Worm (Caenorhabditis elegans) whole organism, L4 larva: ENCODE data around the gene atg-2.

ENCODE experiments used
- F10B5.3 ChIP-seq: sonication (generic microtip); optimal IDR thresholded peaks from 2 replicates; lab custom pipeline; 2016; ENCODE audit warnings: mild to moderate bottlenecking, missing genetic modification characterization, missing compliant biosample characterization
- F37D6.2 ChIP-seq: sonication (generic microtip); optimal IDR thresholded peaks from 2 replicates; lab custom pipeline; 2016; ENCODE audit warnings: mild to moderate bottlenecking, missing genetic modification characterization, missing compliant biosample characterization
- T26A8.4 ChIP-seq: fragments of 200-800 bp; sonication (Bioruptor generic); IDR thresholded peaks from 2 replicates; pipeline ENCODE4 v1.3.6; 2022; ENCODE audit warnings: missing genetic modification characterization, missing compliant biosample characterization
- Y48G9A.11 ChIP-seq: fragments of 200-800 bp; sonication (Bioruptor generic); IDR thresholded peaks from 2 replicates; pipeline ENCODE4 v1.3.6; 2022; ENCODE audit warnings: missing genetic modification reagents, missing genetic modification characterization, missing compliant biosample characterization
- Y75B8A.6 ChIP-seq: fragments of 200-800 bp; sonication (Bioruptor generic); IDR thresholded peaks from 2 replicates; pipeline ENCODE4 v1.3.6; 2022; ENCODE audit warnings: missing genetic modification reagents, missing genetic modification characterization, missing compliant biosample characterization
- ZK546.5 ChIP-seq, 2 experiments: sonication (generic microtip); optimal IDR thresholded peaks; 2 replicates each; lab custom pipeline; 2017; ENCODE audit warnings: missing biosample characterization in 2 of 2, missing genetic modification characterization in 2 of 2
- aha-1 ChIP-seq: fragments of 150-350 bp; peaks from one replicate; lab custom pipeline; 2014; ENCODE audit warnings: missing biosample characterization, missing genetic modification characterization
- ama-1 ChIP-seq: fragments of 150-350 bp; optimal IDR thresholded peaks from 2 replicates; lab custom pipeline; 2014; ENCODE audit warnings: inconsistent platforms, mixed read lengths
- arid-1 ChIP-seq: fragments of 200-800 bp; sonication (Bioruptor generic); conservative IDR thresholded peaks from 2 replicates; pipeline ENCODE4 v1.3.6; 2022; ENCODE audit warnings: missing genetic modification reagents, missing genetic modification characterization, missing compliant biosample characterization
- attf-4 ChIP-seq: sonication (generic microtip); optimal IDR thresholded peaks from 3 replicates; lab custom pipeline; 2017; ENCODE audit warnings: missing biosample characterization, missing genetic modification characterization
- ceh-28 ChIP-seq: fragments of 150-350 bp; optimal IDR thresholded peaks from 2 replicates; lab custom pipeline; 2014; ENCODE audit warnings: missing biosample characterization, missing genetic modification reagents, missing genetic modification characterization
- ceh-44 ChIP-seq: fragments of 200-800 bp; sonication (Bioruptor generic); IDR thresholded peaks from 2 replicates; pipeline ENCODE4 v1.3.6; 2022; ENCODE audit warnings: missing genetic modification reagents, missing genetic modification characterization, missing compliant biosample characterization
- cey-2 ChIP-seq: sonication (generic microtip); optimal IDR thresholded peaks from 3 replicates; lab custom pipeline; 2017; ENCODE audit warnings: missing genetic modification characterization, mild to moderate bottlenecking, missing compliant biosample characterization, antibody characterized with exemption, borderline replicate concordance; ENCODE audit not compliant: insufficient read depth
- ctbp-1 ChIP-seq: fragments of 200-800 bp; sonication (Bioruptor generic); IDR thresholded peaks from 2 replicates; pipeline ENCODE4 v1.3.6; 2022; ENCODE audit warnings: missing genetic modification reagents, missing genetic modification characterization, missing compliant biosample characterization
- daf-19 ChIP-seq: fragments of 200-800 bp; sonication (Bioruptor generic); conservative IDR thresholded peaks from 2 replicates; pipeline ENCODE4 v1.3.6; 2022; ENCODE audit warnings: missing genetic modification characterization, missing compliant biosample characterization
- daf-8 ChIP-seq: fragments of 200-800 bp; sonication (Bioruptor generic); IDR thresholded peaks from 2 replicates; pipeline ENCODE4 v1.3.6; 2022; ENCODE audit warnings: missing genetic modification characterization, missing compliant biosample characterization
- duxl-1 ChIP-seq: sonication (generic microtip); optimal IDR thresholded peaks from 2 replicates; lab custom pipeline; 2016; ENCODE audit warnings: mild to moderate bottlenecking, missing genetic modification characterization, moderate library complexity, missing compliant biosample characterization; ENCODE audit not compliant: poor library complexity
- fos-1 ChIP-seq: fragments of 150-350 bp; optimal IDR thresholded peaks from 2 replicates; lab custom pipeline; 2014; ENCODE audit warnings: missing biosample characterization, missing genetic modification characterization
- hlh-11 ChIP-seq: fragments of 200-800 bp; sonication (Bioruptor generic); optimal IDR thresholded peaks from 2 replicates; lab custom pipeline; 2018; ENCODE audit warnings: mild to moderate bottlenecking, missing genetic modification characterization, missing compliant biosample characterization
- hlh-30 ChIP-seq: sonication (generic microtip); optimal IDR thresholded peaks from 2 replicates; lab custom pipeline; 2017; ENCODE audit warnings: antibody characterized with exemption, mild to moderate bottlenecking, missing genetic modification characterization, missing compliant biosample characterization; ENCODE audit not compliant: insufficient read depth
- lim-7 ChIP-seq: fragments of 200-800 bp; sonication (Bioruptor generic); IDR thresholded peaks from 2 replicates; pipeline ENCODE4 v1.3.6; 2022; ENCODE audit warnings: missing genetic modification characterization, missing compliant biosample characterization
- lin-38 ChIP-seq: fragments of 200-800 bp; sonication (Bioruptor generic); IDR thresholded peaks from 2 replicates; pipeline ENCODE4 v1.3.6; 2022; ENCODE audit warnings: missing genetic modification reagents, missing genetic modification characterization, missing compliant biosample characterization
- lin-39 ChIP-seq: fragments of 150-350 bp; optimal IDR thresholded peaks from 2 replicates; lab custom pipeline; 2014; ENCODE audit warnings: missing biosample characterization, missing genetic modification reagents, missing genetic modification characterization
- madf-5 ChIP-seq, 2 experiments: fragments of 200-800 bp; sonication (Bioruptor generic); IDR thresholded peaks; 2 replicates each; pipeline ENCODE4 v1.3.6; 2022; ENCODE audit warnings: missing compliant biosample characterization in 2 of 2, missing genetic modification characterization in 2 of 2
- madf-9 ChIP-seq: fragments of 200-800 bp; sonication (Bioruptor generic); conservative IDR thresholded peaks from 2 replicates; pipeline ENCODE4 v1.3.6; 2022; ENCODE audit warnings: missing genetic modification reagents, missing genetic modification characterization, missing compliant biosample characterization
- mdl-1 ChIP-seq, 2 experiments: fragments of 150-350 bp in 1 of 2; sonication (generic microtip) in 1 of 2; optimal IDR thresholded peaks; 2 replicates each; lab custom pipeline; 2014 to 2017; ENCODE audit warnings: missing biosample characterization in 2 of 2, missing genetic modification characterization in 2 of 2
- mep-1 ChIP-seq: fragments of 150-350 bp; sonication (generic microtip); optimal IDR thresholded peaks from 3 replicates; lab custom pipeline; 2014; ENCODE audit warnings: missing biosample characterization, missing genetic modification characterization
- mes-2 ChIP-seq: sonication (generic microtip); optimal IDR thresholded peaks from 2 replicates; lab custom pipeline; 2016; ENCODE audit warnings: missing genotype, mild to moderate bottlenecking, missing genetic modification characterization, missing compliant biosample characterization; ENCODE audit not compliant: poor library complexity, severe bottlenecking
- mxl-3 ChIP-seq: fragments of 200-800 bp; sonication (Bioruptor generic); optimal IDR thresholded peaks from 2 replicates; lab custom pipeline; 2018; ENCODE audit warnings: mild to moderate bottlenecking, missing genetic modification characterization, missing compliant biosample characterization
- nhr-10 ChIP-seq: fragments of 150-350 bp; optimal IDR thresholded peaks from 2 replicates; lab custom pipeline; 2014; ENCODE audit warnings: missing biosample characterization, missing genetic modification characterization
- nhr-237 ChIP-seq: sonication (generic microtip); optimal IDR thresholded peaks from 2 replicates; lab custom pipeline; 2017; ENCODE audit warnings: missing biosample characterization, missing genetic modification characterization
- nhr-25 ChIP-seq: sonication (generic microtip); optimal IDR thresholded peaks from 2 replicates; lab custom pipeline; 2017; ENCODE audit warnings: missing genetic modification characterization, mild to moderate bottlenecking, missing compliant biosample characterization, antibody characterized with exemption, moderate library complexity, borderline replicate concordance; ENCODE audit not compliant: insufficient read depth
- nhr-28 ChIP-seq: fragments of 150-350 bp; optimal IDR thresholded peaks from 2 replicates; lab custom pipeline; 2014; ENCODE audit warnings: missing biosample characterization, missing genetic modification characterization
- nhr-42 ChIP-seq: fragments of 200-800 bp; sonication (Bioruptor generic); IDR thresholded peaks from 2 replicates; pipeline ENCODE4 v1.3.6; 2022; ENCODE audit warnings: missing genetic modification characterization, missing compliant biosample characterization
- nhr-76 ChIP-seq: fragments of 150-350 bp; optimal IDR thresholded peaks from 2 replicates; lab custom pipeline; 2014; ENCODE audit warnings: missing biosample characterization, missing genetic modification characterization
- nhr-77 ChIP-seq: fragments of 150-350 bp; optimal IDR thresholded peaks from 2 replicates; lab custom pipeline; 2014; ENCODE audit warnings: missing biosample characterization, missing genetic modification characterization
- pha-4 ChIP-seq, 2 experiments: fragments of 150-350 bp in 1 of 2; fragments of 200-800 bp in 1 of 2; sonication (Bioruptor generic) in 1 of 2; IDR thresholded peaks in 1 of 2; optimal IDR thresholded peaks in 1 of 2; 2 replicates each; pipeline versions ENCODE4 v1.3.6 to Lab custom; 2014 to 2022; ENCODE audit warnings: missing genetic modification characterization in 2 of 2, missing genetic modification reagents in 2 of 2, missing biosample characterization in 1 of 2, missing compliant biosample characterization in 1 of 2
- rbr-2 ChIP-seq: sonication (generic microtip); optimal IDR thresholded peaks from 2 replicates; lab custom pipeline; 2016; ENCODE audit warnings: missing genotype, missing genetic modification characterization, missing compliant biosample characterization
- saeg-2 ChIP-seq: fragments of 200-800 bp; sonication (Bioruptor generic); IDR thresholded peaks from 2 replicates; pipeline ENCODE4 v1.3.6; 2022; ENCODE audit warnings: missing genetic modification reagents, missing genetic modification characterization, missing compliant biosample characterization
- set-16 ChIP-seq: fragments of 200-800 bp; sonication (Bioruptor generic); IDR thresholded peaks from 2 replicates; pipeline ENCODE4 v1.3.6; 2022; ENCODE audit warnings: missing genetic modification reagents, missing genetic modification characterization, missing compliant biosample characterization
- snpc-1.2 ChIP-seq: fragments of 200-800 bp; sonication (Bioruptor generic); IDR thresholded peaks from 2 replicates; pipeline ENCODE4 v1.3.6; 2022; ENCODE audit warnings: missing genetic modification reagents, missing genetic modification characterization, missing compliant biosample characterization
- spr-1 ChIP-seq: sonication (generic microtip); optimal IDR thresholded peaks from 2 replicates; lab custom pipeline; 2016; ENCODE audit warnings: mild to moderate bottlenecking, missing genetic modification characterization, missing compliant biosample characterization
- tra-1 ChIP-seq: fragments of 200-800 bp; sonication (Bioruptor generic); IDR thresholded peaks from 2 replicates; pipeline ENCODE4 v1.3.6; 2022; ENCODE audit warnings: missing genetic modification reagents, missing genetic modification characterization, missing compliant biosample characterization
- unc-62 ChIP-seq, 3 experiments: fragments of 150-350 bp in 1 of 3; sonication (generic microtip); optimal IDR thresholded peaks in 2 of 3; peaks in 1 of 3; 1 replicate in 1 of 3; 2 replicates in 2 of 3; lab custom pipeline; 2014 to 2017; ENCODE audit warnings: missing biosample characterization in 3 of 3, missing genetic modification characterization in 3 of 3, missing genetic modification reagents in 3 of 3, missing genotype in 1 of 3
- vab-7 ChIP-seq: fragments of 200-800 bp; sonication (Bioruptor generic); IDR thresholded peaks from 2 replicates; pipeline ENCODE4 v1.3.6; 2022; ENCODE audit warnings: missing genetic modification reagents, missing genetic modification characterization, missing compliant biosample characterization
- zfp-2 ChIP-seq: sonication (generic microtip); optimal IDR thresholded peaks from 2 replicates; lab custom pipeline; 2016; ENCODE audit warnings: mild to moderate bottlenecking, missing genetic modification characterization, missing compliant biosample characterization
- zfp-3 ChIP-seq: fragments of 200-800 bp; sonication (Bioruptor generic); conservative IDR thresholded peaks from 2 replicates; pipeline ENCODE4 v1.3.6; 2022; ENCODE audit warnings: missing genetic modification reagents, missing genetic modification characterization, missing compliant biosample characterization
- zip-11 ChIP-seq: fragments of 200-800 bp; sonication (Bioruptor generic); IDR thresholded peaks from 2 replicates; pipeline ENCODE4 v1.3.6; 2022; ENCODE audit warnings: missing genetic modification characterization, missing compliant biosample characterization
- ztf-7 ChIP-seq: fragments of 150-350 bp; optimal IDR thresholded peaks from 2 replicates; lab custom pipeline; 2014; ENCODE audit warnings: missing biosample characterization, missing genetic modification characterization

atg-2 gene

DNA sequence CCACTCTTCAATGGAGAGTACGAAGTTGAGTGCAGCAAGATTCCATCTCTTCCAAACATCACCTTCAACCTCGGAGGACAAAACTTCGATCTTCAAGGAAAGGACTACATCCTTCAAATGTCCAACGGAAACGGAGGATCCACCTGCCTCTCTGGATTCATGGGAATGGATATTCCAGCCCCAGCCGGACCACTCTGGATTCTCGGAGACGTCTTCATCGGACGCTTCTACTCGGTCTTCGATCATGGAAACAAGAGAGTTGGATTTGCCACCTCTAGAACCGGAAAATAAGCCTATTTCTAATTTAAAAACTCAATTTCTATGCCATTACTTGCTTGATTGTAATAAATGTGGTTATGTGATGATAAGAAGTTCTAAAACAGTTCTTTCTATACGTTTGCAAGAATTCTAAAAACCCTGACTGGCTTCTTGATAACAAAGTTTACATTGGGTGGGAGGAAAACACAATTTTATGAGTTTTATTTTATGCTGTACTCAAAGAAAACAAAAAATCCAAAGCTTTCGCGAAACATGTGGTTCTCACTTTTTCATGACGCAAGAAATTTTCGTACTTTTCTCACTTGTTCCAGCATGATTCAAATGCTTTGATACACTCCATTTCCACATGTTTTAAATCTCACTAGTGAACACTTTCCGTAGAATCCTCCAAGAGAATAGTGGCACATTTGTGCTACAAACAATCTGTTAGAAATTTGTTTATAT, 14.1 kb upstream of the atg-2 start (continued):
- TF ChIP-seq attf-4 (no peak), set-16 (no peak), ztf-7 (peak; percentile 68), tra-1 (GFP tag; lab: Robert Waterston, UW) (no peak), madf-9 (GFP tag; lab: Robert Waterston, UW) (no peak), spr-1 (no peak), mdl-1 (tag; optimal IDR thresholded peaks at IDR 0.05; lab: Kevin White, UChicago) (no peak), nhr-237 (tag; lab: Kevin White, UChicago) (no peak), ZK546.5 (tag; optimal IDR thresholded peaks at IDR 0.05; lab: Kevin White, UChicago) (no peak), saeg-2 (GFP tag; lab: Robert Waterston, UW) (no peak), ceh-28 (no peak), hlh-11 (tag; lab: Kevin White, UChicago) (peak; percentile 65), nhr-76 (tag; lab: Kevin White, UChicago) (no peak), unc-62 (GFP tag; optimal IDR thresholded peaks at IDR 0.05 in 1 of 2; lab: Kevin White, UChicago) (no peak), unc-62 (tag; optimal IDR thresholded peaks at IDR 0.05; lab: Kevin White, UChicago) (no peak), hlh-30 (tag; lab: Kevin White, UChicago) (no peak), lin-39 (tag; lab: Kevin White, UChicago) (no peak), mep-1 (tag; lab: Kevin White, UChicago) (peak; percentile 74), Y75B8A.6 (GFP tag; lab: Robert Waterston, UW) (no peak), daf-8 (GFP tag; lab: Robert Waterston, UW) (no peak), Y48G9A.11 (GFP tag; lab: Robert Waterston, UW) (no peak), lim-7 (GFP tag; lab: Robert Waterston, UW) (no peak), F37D6.2 (tag; lab: Kevin White, UChicago) (no peak), nhr-10 (tag; lab: Kevin White, UChicago) (peak; percentile 83), ama-1 (lab: Kevin White, UChicago) (no peak), arid-1 (GFP tag; lab: Robert Waterston, UW) (no peak), nhr-77 (tag; lab: Kevin White, UChicago) (peak; percentile 75), mes-2 (tag; lab: Kevin White, UChicago) (no peak), pha-4 (GFP tag; IDR thresholded peaks at IDR 0.05; lab: Robert Waterston, UW) (peak; percentile 65), pha-4 (tag; optimal IDR thresholded peaks at IDR 0.05; lab: Kevin White, UChicago) (no peak), mxl-3 (GFP tag; lab: Kevin White, UChicago) (no peak), vab-7 (no peak), madf-5 (GFP tag; IDR thresholded peaks at IDR 0.05; lab: Robert Waterston, UW) (no peak), daf-19 (GFP tag; lab: Robert Waterston, UW) (no peak), snpc-1.2 (GFP tag; lab: Robert Waterston, UW) (no peak), nhr-42 (no peak), zfp-3 (GFP tag; lab: Robert Waterston, UW) (peak; percentile 77; the same call in 1 of the 2 replicates), lin-38 (peak; percentile 26; the same call in 1 of the 2 replicates), rbr-2 (tag; lab: Kevin White, UChicago) (no peak), duxl-1 (tag; lab: Kevin White, UChicago) (no peak), aha-1 (tag; lab: Kevin White, UChicago) (peak; percentile 95), nhr-28 (tag; lab: Kevin White, UChicago) (peak; percentile 8), nhr-25 (tag; lab: Kevin White, UChicago) (no peak), F10B5.3 (tag; lab: Kevin White, UChicago) (no peak), cey-2 (tag; lab: Kevin White, UChicago) (no peak), zip-11 (no peak), fos-1 (tag; lab: Kevin White, UChicago) (no peak), ctbp-1 (no peak), zfp-2 (tag; lab: Kevin White, UChicago) (no peak), T26A8.4 (GFP tag; lab: Robert Waterston, UW) (peak; percentile 45; the same call in 1 of the 2 replicates), ceh-44 (GFP tag; lab: Robert Waterston, UW) (no peak)
